Worm (Caenorhabditis elegans): Measurements from ENCODE around the gene F36H5.4.
A peak's percentile ranks its signal among the peaks of the same experiment; 100 is the strongest.

F36H5.4 gene

DNA sequence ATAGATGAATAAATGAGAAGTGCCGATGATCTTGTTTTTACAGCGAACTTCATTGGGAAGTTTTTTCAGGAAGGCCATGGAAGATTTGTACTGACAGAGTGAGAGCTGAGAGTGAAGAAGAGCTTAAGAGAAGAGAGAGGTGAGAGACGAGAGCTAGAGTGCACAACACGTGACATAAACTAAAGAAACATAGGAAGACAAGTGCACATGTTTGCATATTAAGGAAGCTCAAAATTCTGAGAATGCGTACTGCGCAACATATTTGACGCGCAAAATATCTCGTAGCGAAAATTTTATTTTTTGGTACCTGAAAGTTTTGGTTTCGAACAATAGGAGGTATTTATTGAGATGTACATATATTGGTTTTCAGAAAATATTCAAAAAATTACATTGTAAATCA, 46.6 kb downstream of the F36H5.4 start, which contains the start of gene C08F1.8 (continued):
- no peak for TF ChIP-seq snpc-4 (tag; optimal IDR thresholded peaks at IDR 0.05)
- TF ChIP-seq vab-15 (tag; optimal IDR thresholded peaks at IDR 0.05): no peak
- no peak for TF ChIP-seq aly-2 (tag; optimal IDR thresholded peaks at IDR 0.05)
- TF ChIP-seq hpl-2 (GFP tag; optimal IDR thresholded peaks at IDR 0.05): no peak
- peak in 1 of 3 experiments; percentile 37 for TF ChIP-seq dpl-1 (GFP tag; optimal IDR thresholded peaks at IDR 0.05)
- peak; percentile 24 for TF ChIP-seq fkh-8 (tag; optimal IDR thresholded peaks at IDR 0.05)
- no peak for TF ChIP-seq pax-3 (tag; optimal IDR thresholded peaks at IDR 0.05)
- no peak for TF ChIP-seq swsn-7 (tag; optimal IDR thresholded peaks at IDR 0.05)
- no peak for TF ChIP-seq unc-130 (tag; optimal IDR thresholded peaks at IDR 0.05)
- no peak for TF ChIP-seq tlp-1 (tag; optimal IDR thresholded peaks at IDR 0.05)
- no peak for TF ChIP-seq egl-13 (tag; optimal IDR thresholded peaks at IDR 0.05)
- no peak for TF ChIP-seq aha-1 (tag; optimal IDR thresholded peaks at IDR 0.05)

Measured in whole organism, L1 larva.